Worm (Caenorhabditis elegans) whole organism, dauer: ENCODE results near the gene egl-17.

Source experiments
- unc-62 ChIP-seq: sonication (generic microtip); optimal IDR thresholded peaks from 2 replicates; lab custom pipeline; 2017; ENCODE audit warnings: missing biosample characterization, missing genetic modification reagents, missing genetic modification characterization

Gene egl-17

DNA sequence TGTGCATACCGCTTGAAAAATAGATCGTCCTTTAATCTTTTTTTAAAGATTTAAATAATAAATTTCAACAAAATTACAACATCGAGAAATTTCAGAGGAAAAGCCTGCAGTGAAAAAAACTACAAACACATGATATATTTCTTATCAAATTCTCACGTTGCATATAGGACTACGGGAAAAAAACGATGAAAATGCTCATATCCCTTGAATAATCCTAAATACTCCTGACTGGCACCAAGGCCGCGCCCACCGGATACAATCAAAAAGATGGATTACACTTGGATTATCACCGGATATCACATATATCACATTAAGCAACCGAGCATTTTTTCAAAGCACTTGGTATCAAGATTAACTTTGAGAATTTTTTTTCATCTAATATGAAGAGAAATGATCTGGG, 24.5 kb downstream of the egl-17 start:
- no peak for TF ChIP-seq unc-62

- no peak for TF ChIP-seq unc-62
Measured at ce11 chrX:520881-521280, 31.4 kb downstream of the egl-17 start, which contains the start of gene B0310.3. B0310.3 (minus strand) TSS chrX:520981.

- no peak for TF ChIP-seq unc-62
Measured at ce11 chrX:524498-524897, 35.0 kb downstream of the egl-17 start.

- TF ChIP-seq unc-62, result no peak
Measured at ce11 chrX:527663-528062, 38.2 kb downstream of the egl-17 start.

DNA sequence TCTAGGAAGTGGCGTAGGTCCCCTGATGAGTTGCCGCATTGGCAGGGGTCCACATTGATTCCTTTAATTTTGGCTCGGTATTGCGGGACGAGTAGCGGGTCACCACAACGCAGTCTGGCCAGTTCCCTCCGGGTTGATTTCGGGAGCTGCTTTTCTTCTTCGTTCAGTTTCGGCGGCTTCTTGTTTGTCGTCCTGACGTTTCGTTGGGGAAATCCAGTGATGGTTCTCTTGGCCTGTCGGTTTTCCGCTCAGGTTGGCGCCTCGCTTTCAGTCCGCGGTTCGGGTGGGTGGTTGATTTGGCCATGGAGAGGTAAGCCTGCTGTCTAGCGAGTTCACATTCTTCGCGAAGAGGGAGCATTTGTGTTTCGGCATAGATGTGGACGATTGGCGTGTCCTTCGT, 39.3 kb downstream of the egl-17 start:
- no peak for TF ChIP-seq unc-62

DNA sequence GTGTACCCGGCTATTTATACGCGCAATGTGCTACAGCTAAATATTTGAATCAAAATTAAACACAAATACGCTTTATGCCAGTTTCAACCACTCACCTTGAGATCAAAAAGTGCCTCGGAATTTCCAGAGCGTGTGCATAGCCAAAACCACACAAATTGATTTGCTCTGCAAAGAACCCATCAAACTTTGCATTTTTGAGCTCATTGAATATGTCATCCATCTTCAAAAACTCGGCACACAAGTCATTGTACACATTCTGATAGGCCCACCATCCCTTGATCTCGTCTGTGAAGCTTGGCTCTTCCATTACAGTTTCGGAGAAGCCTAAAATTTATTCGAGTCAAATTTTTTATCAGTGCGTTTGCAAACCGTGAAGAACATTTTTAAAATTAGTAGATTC, 39.9 kb downstream of the egl-17 start:
- no peak for TF ChIP-seq unc-62

DNA sequence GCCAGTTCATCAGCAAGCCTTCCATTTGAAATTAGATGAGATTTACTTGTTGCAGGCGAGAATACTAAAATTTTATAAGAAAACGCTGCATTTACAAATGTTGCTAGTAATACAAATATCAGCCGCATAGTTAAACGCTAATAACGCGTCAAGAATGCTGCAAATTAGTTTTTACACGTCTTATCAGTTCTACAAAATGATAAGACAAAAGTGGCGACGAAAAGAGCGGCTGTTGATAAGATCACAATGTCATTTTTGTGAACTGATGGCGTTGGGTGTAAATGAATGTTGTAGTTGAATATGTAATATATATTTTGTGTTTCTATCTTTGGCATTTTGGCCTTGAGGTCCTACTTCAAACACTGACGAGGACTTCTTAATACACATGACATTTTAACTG, 40.5 kb downstream of the egl-17 start, which contains the start of gene ugt-46:
Gene ugt-46 (minus strand): TSS at position 279 of the 400 bp plus-strand sequence.
- no peak for TF ChIP-seq unc-62

ce11 chrX:530909-531308, 41.4 kb downstream of the egl-17 start, which contains the start of gene B0310.6:
B0310.6 (minus strand) TSS chrX:531009.
- TF ChIP-seq unc-62, result no peak

ce11 chrX:535728-536127, 46.2 kb downstream of the egl-17 start, which contains the start of gene F28C10.3:
F28C10.3 (minus strand) TSS chrX:535828.
- TF ChIP-seq unc-62, result no peak

DNA sequence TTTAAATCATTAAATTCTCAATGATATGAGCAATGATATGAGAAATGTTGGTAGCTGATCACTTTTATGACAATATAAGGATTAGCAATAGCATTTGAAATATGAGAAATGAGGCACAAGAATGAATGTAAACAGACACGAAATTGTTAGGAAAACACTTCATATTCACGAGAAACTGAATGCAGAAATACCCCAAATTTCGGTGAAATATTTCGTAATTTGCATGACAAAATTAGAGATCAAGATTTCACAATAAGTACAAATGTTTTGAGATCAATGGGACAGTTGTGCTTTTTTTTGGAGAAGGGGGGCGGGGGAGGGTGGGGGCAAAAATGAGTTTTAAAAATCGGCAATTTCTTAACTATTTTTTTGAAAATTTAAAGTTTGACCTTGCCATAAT, 46.9 kb downstream of the egl-17 start:
- TF ChIP-seq unc-62, result no peak

ce11 chrX:538083-538482, 48.6 kb downstream of the egl-17 start:
- no peak for TF ChIP-seq unc-62
